Worm (Caenorhabditis elegans): ENCODE measurements around the gene C28D4.5.
"Not testable (repeated sequence)": the region's sequence is repeated elsewhere in the genome, so short reads cannot be mapped to it uniquely, and the experiment has no call there.

Gene C28D4.5

DNA sequence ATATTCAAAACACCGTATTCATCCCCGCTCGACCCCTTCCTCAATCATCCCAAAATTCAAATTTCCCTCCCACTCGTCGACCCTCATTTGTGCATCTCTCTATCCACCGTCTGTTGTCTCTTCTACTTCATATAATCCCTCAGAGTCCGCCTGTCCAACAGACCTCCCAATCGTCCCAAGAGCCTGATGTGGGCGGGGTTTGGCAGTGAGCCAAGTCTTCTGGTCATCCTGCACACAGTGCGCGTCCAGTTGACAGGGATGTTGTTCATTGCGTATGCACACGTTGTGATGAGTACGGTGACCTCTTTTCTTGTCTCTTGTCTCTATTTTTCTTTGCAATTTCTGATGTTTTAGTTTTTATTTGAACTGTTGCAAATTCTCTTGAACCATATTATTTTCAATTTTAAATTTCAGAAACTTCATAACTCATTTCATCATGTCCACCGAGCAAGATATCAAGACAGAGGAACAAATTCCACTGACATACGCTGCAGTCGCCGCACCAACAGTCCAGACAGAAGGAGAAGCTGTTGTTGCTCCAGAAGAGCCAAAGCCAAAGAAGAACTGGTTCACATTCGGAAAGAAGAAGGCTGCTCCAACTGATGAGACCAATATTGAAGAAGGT, 25.5 kb upstream of the C28D4.5 start, which contains the start of gene cav-1:
Gene cav-1, plus strand, starts transcription at position 415 of the 625 bp plus-strand sequence.
- TF ChIP-seq mef-2 (tag; optimal IDR thresholded peaks at IDR 0.05) = no peak
- TF ChIP-seq ztf-11 (tag; optimal IDR thresholded peaks at IDR 0.05) = peak in 1 of 2 experiments; percentile 55
- no peak for TF ChIP-seq rnt-1 (tag; optimal IDR thresholded peaks at IDR 0.05)

DNA sequence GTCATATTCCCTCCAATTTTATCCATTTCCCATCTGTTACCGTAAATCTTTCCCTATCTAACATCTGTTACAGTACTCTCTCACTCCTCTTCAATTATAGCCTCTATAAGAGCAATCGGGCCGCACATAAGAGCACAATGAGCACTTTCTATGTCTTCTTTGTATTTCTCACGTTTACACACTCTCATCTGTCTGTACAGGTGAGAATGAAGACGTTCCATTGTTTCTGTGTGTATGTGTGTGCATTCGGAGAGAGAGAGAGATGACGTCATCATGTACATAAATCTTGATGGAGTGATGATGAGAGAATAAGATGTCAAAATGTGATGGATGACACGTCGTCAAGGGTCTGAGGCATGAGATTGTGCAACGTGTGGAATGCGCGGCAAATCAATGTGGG, 24.1 kb upstream of the C28D4.5 start:
- TF ChIP-seq ztf-11 (tag; optimal IDR thresholded peaks at IDR 0.05) (peak in 1 of 2 experiments; percentile 67), vab-15 (tag; optimal IDR thresholded peaks at IDR 0.05) (no peak), unc-86 (tag; optimal IDR thresholded peaks at IDR 0.05) (peak; percentile 5)

DNA sequence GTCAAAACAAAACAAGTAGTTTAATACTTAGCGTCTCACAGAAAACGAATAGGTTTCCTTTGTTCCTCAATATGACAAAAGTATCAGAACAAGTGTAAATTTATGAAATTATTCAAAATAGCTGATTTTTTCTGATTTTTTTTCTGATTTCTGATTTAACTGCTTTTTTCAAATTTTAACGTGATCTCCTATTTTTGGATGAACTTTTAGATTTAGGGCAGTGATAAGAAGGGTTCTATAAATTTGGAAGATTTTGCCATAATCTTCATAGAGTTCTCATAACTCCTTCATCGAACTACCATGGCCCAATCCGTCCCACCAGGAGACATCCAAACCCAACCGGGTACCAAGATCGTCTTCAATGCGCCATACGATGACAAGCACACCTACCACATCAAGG, 23.1 kb upstream of the C28D4.5 start, which contains the start of gene msp-78:
Gene msp-78, plus strand, starts transcription at position 301 of the 400 bp plus-strand sequence.
- not testable (repeated sequence) for TF ChIP-seq efl-1 (optimal IDR thresholded peaks at IDR 0.05); efl-1 (GFP tag; optimal IDR thresholded peaks at IDR 0.05 in 1 of 2); dsc-1 (tag; optimal IDR thresholded peaks at IDR 0.05); mef-2 (tag; optimal IDR thresholded peaks at IDR 0.05)

DNA sequence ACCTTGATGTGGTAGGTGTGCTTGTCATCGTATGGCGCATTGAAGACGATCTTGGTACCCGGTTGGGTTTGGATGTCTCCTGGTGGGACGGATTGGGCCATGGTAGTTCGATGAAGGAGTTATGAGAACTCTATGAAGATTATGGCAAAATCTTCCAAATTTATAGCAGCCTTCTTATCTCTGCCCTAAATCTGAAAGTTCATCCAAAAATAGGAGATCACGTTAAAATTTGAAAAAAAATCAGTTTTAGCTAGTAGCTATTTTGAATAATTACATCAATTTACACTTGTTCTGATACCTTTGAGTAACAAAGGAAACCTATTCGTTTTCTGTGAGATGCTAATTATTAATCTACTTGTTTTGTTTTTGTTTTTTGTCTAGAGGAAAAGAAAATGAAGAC, 20.4 kb upstream of the C28D4.5 start, which contains the start of gene msp-79:
Gene msp-79, minus strand, starts transcription at position 101 of the 400 bp plus-strand sequence.
- TF ChIP-seq dsc-1, F16B12.6, lsy-2 (tag; optimal IDR thresholded peaks at IDR 0.05): not testable (repeated sequence)

DNA sequence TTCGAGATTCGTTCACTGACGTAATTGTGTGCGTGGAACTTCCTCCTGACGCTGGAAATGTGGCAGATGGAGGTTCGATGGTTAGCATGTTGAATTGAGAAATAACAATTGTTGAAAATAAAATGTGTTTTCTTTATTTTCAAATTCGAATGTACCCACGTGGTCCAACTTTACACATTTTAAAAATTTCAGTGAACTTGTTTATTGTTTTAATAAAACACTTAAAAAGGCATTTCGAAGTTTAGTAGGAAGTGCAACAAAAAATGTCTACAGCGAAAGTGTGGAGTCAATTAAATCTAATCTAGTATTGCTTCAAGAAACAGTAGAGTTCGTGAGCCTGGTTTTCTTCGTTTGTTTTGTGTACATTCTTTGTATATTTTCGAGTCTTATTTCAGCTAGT, 19.6 kb upstream of the C28D4.5 start, which contains the start of gene ssp-36:
Gene ssp-36, minus strand, starts transcription at position 101 of the 400 bp plus-strand sequence.
- no peak for TF ChIP-seq efl-3 (GFP tag; optimal IDR thresholded peaks at IDR 0.05)
- TF ChIP-seq pax-3 (tag; optimal IDR thresholded peaks at IDR 0.05) = no peak
- no peak for TF ChIP-seq nhr-47 (tag; optimal IDR thresholded peaks at IDR 0.05)
- TF ChIP-seq C16A3.4 (tag; optimal IDR thresholded peaks at IDR 0.05) = no peak
- no peak for TF ChIP-seq nhr-85 (tag)
- TF ChIP-seq unc-130 (tag; optimal IDR thresholded peaks at IDR 0.05) = no peak
- TF ChIP-seq nhr-84 (tag; optimal IDR thresholded peaks at IDR 0.05) = no peak

DNA sequence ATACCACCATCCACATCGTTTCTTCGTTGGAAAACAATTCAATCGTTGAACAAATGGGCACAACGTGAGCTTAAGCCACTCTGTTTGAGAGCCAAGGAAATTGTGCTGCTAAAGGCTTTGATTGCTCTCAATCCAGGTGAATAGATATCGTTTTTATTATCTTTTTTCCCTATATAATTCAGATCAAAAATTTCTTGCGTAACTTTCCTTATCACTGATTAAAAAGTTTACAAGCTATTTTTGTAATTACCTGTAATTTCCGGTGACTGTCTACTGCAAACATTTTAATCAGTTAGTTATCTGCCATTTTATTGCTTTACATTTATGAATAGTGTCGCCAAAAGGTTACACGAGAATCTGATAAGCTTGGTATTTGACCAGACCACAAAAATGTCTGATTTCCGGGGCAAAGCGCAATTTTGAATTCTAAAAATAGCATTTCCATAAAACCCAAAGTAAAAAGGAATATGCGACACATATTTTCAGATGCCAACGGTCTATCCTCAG, 16.1 kb upstream of the C28D4.5 start:
- TF ChIP-seq lin-39 (tag; optimal IDR thresholded peaks at IDR 0.05) (no peak), snpc-4 (tag; optimal IDR thresholded peaks at IDR 0.05) (no peak), dpl-1 (GFP tag; optimal IDR thresholded peaks at IDR 0.05) (no peak), mdl-1 (tag; optimal IDR thresholded peaks at IDR 0.05) (no peak), nhr-237 (tag; optimal IDR thresholded peaks at IDR 0.05) (no peak), unc-30 (tag; optimal IDR thresholded peaks at IDR 0.05) (no peak), efl-1 (optimal IDR thresholded peaks at IDR 0.05) (no peak), efl-1 (GFP tag; optimal IDR thresholded peaks at IDR 0.05 in 1 of 2) (peak in 1 of 2 experiments; percentile 90), elt-2 (tag; optimal IDR thresholded peaks at IDR 0.05) (peak; percentile 81), Y116A8C.19 (tag; optimal IDR thresholded peaks at IDR 0.05; ENCODE audit: borderline replicate concordance) (no peak), swsn-7 (tag; optimal IDR thresholded peaks at IDR 0.05) (no peak), pag-3 (tag; optimal IDR thresholded peaks at IDR 0.05; ENCODE audit: borderline replicate concordance, insufficient read depth) (no peak), fos-1 (tag; optimal IDR thresholded peaks at IDR 0.05) (no peak), tlp-1 (tag; optimal IDR thresholded peaks at IDR 0.05) (peak; percentile 87), unc-130 (tag; optimal IDR thresholded peaks at IDR 0.05) (no peak)

DNA sequence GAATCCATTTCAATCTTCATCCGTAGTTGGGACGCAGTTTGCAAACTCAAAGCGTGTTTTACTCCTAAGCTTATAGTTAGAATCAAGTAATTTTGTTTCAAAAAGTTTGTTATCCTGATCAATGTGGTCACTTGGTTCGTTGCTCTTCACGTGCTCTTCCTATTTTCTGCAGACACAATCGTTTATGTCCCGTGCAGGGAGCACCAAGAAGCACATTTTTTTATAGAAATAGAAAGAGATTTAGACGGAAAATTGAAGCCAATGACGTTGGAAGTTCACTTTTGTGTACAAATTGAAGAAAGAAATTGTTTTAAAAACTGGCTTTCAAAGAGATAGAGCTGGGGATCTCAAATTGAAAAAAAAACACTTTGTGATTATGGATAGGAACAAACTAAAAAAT, 15.1 kb upstream of the C28D4.5 start:
- TF ChIP-seq lin-14 (GFP tag; optimal IDR thresholded peaks at IDR 0.05) (peak; percentile 59), nhr-71 (tag; optimal IDR thresholded peaks at IDR 0.05) (peak; percentile 55), fkh-8 (tag; optimal IDR thresholded peaks at IDR 0.05) (peak; percentile 4), nhr-19 (GFP tag; conservative IDR thresholded peaks at IDR 0.05) (peak; percentile 35; the same call in 1 of the 2 replicates), nhr-20 (tag; optimal IDR thresholded peaks at IDR 0.05) (peak; percentile 28), rnt-1 (tag; optimal IDR thresholded peaks at IDR 0.05) (peak; percentile 29), elt-3 (tag; optimal IDR thresholded peaks at IDR 0.05) (no peak), mef-2 (tag; optimal IDR thresholded peaks at IDR 0.05) (no peak), isw-1 (GFP tag; IDR thresholded peaks at IDR 0.05) (no peak), dsc-1 (tag; optimal IDR thresholded peaks at IDR 0.05) (peak; percentile 15), lsy-2 (tag; optimal IDR thresholded peaks at IDR 0.05) (no peak)

Measured in whole organism, L1 larva.